Fruit fly (Drosophila melanogaster) whole organism, adult: Measurements from ENCODE around the gene Sqor.
A peak's percentile ranks its signal among the peaks of the same experiment; 100 is the strongest.

Experiments used
- CG11617 ChIP-seq: fragments of 200-800 bp; sonication (Bioruptor generic); optimal IDR thresholded peaks from 2 replicates; lab custom pipeline; 2017; ENCODE audit warnings: mild to moderate bottlenecking, missing biosample characterization, missing genetic modification reagents, missing genetic modification characterization
- CG12768 ChIP-seq: fragments of 200-800 bp; sonication (Bioruptor generic); optimal IDR thresholded peaks from 2 replicates; lab custom pipeline; 2017; ENCODE audit warnings: missing biosample characterization, missing genetic modification characterization, mild to moderate bottlenecking, moderate library complexity, missing genetic modification reagents
- CG14711 ChIP-seq: fragments of 200-800 bp; sonication (Bioruptor generic); optimal IDR thresholded peaks from 2 replicates; lab custom pipeline; 2018; ENCODE audit warnings: missing biosample characterization, mild to moderate bottlenecking, missing genetic modification characterization, moderate library complexity
- CG1620 ChIP-seq: fragments of 200-800 bp; sonication (Bioruptor generic); optimal IDR thresholded peaks from 2 replicates; lab custom pipeline; 2016; ENCODE audit warnings: missing biosample characterization, missing genetic modification characterization
- CG33017 ChIP-seq: fragments of 200-800 bp; sonication (Bioruptor generic); optimal IDR thresholded peaks from 2 replicates; lab custom pipeline; 2018; ENCODE audit warnings: missing biosample characterization, mild to moderate bottlenecking, missing genetic modification characterization, moderate library complexity
- CG5204 ChIP-seq: fragments of 200-800 bp; sonication (Bioruptor generic); optimal IDR thresholded peaks from 2 replicates; lab custom pipeline; 2016; ENCODE audit warnings: missing biosample characterization, missing genetic modification characterization
- CG7045 ChIP-seq: fragments of 200-800 bp; sonication (Bioruptor generic); optimal IDR thresholded peaks from 2 replicates; lab custom pipeline; 2017; ENCODE audit warnings: missing biosample characterization, mild to moderate bottlenecking, missing genetic modification characterization
- CG7101 ChIP-seq: fragments of 200-800 bp; sonication (Bioruptor generic); optimal IDR thresholded peaks from 2 replicates; lab custom pipeline; 2018; ENCODE audit warnings: missing biosample characterization, mild to moderate bottlenecking, missing genetic modification characterization, moderate library complexity
- Clk ChIP-seq: fragments of 200-800 bp; sonication (Bioruptor generic); optimal IDR thresholded peaks from 2 replicates; lab custom pipeline; 2017; ENCODE audit warnings: missing biosample characterization, missing genetic modification characterization
- Crg-1 ChIP-seq: fragments of 200-800 bp; sonication (Bioruptor generic); optimal IDR thresholded peaks from 2 replicates; lab custom pipeline; 2016; ENCODE audit warnings: missing biosample characterization, missing genetic modification characterization
- Hr96 ChIP-seq: fragments of 200-800 bp; sonication (Bioruptor generic); optimal IDR thresholded peaks from 2 replicates; lab custom pipeline; 2016; ENCODE audit warnings: missing biosample characterization, missing genetic modification characterization
- Mnt ChIP-seq: fragments of 200-800 bp; sonication (Bioruptor generic); optimal IDR thresholded peaks from 2 replicates; lab custom pipeline; 2016; ENCODE audit warnings: missing biosample characterization, mild to moderate bottlenecking, missing genetic modification characterization
- bab1 ChIP-seq: fragments of 200-800 bp; sonication (Bioruptor generic); optimal IDR thresholded peaks from 3 replicates; lab custom pipeline; 2019; ENCODE audit warnings: missing biosample characterization, mild to moderate bottlenecking, missing genetic modification characterization, moderate library complexity
- cic ChIP-seq: fragments of 200-800 bp; sonication (Bioruptor generic); optimal IDR thresholded peaks from 2 replicates; lab custom pipeline; 2017; ENCODE audit warnings: missing biosample characterization, mild to moderate bottlenecking, missing genetic modification characterization, moderate library complexity
- cnc ChIP-seq, 2 experiments: fragments of >200 bp; optimal IDR thresholded peaks; 2 replicates each; lab custom pipeline; 2017
- kay ChIP-seq: fragments of 200-800 bp; sonication (Bioruptor generic); peaks from one replicate; lab custom pipeline; 2016; ENCODE audit warnings: missing biosample characterization, missing genetic modification characterization, borderline replicate concordance
- ovo ChIP-seq: fragments of 200-800 bp; sonication (Bioruptor generic); optimal IDR thresholded peaks from 2 replicates; lab custom pipeline; 2016; ENCODE audit warnings: missing biosample characterization, missing genetic modification characterization
- pad ChIP-seq: fragments of 200-800 bp; sonication (Bioruptor generic); optimal IDR thresholded peaks from 3 replicates; lab custom pipeline; 2017; ENCODE audit warnings: missing biosample characterization, missing genetic modification characterization, mild to moderate bottlenecking, moderate library complexity, missing genetic modification reagents
- tj ChIP-seq: fragments of 200-800 bp; sonication (Bioruptor generic); optimal IDR thresholded peaks from 3 replicates; lab custom pipeline; 2017; ENCODE audit warnings: missing biosample characterization, mild to moderate bottlenecking, missing genetic modification characterization, moderate library complexity
- toe ChIP-seq: fragments of 200-800 bp; sonication (Bioruptor generic); optimal IDR thresholded peaks from 2 replicates; lab custom pipeline; 2016; ENCODE audit warnings: missing biosample characterization, missing genetic modification characterization

The Sqor gene

DNA sequence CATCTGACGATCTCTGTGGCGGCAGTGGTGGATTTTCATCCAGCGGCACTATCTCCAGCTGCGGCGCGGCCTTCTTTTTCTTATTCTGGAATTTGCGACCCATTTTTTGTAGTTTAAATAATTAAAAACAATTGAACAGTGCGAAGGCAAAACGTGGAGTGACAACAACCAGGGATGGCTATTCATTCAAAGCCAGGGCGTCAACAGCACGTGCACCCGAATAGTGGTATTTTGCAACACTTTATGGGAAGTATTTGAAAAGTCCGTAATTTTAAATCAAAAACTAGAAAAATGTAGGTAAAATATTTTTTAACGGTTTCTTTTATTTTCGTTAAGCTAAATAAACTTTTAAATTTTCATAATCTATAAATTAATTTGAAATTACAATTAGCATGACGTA, 42.7 kb downstream of the Sqor start, which contains the start of gene CG11583:
CG11583 (minus strand) TSS at position 191 of the 400 bp plus-strand sequence.
- TF ChIP-seq tj (GFP tag; lab: Kevin White, UChicago): no peak
- peak; percentile 52 for TF ChIP-seq CG12768 (GFP tag; lab: Kevin White, UChicago)
- peak; percentile 21 for TF ChIP-seq bab1 (GFP tag; lab: Kevin White, UChicago)
- peak; percentile 7 for TF ChIP-seq CG33017
- peak; percentile 63 for TF ChIP-seq toe (GFP tag; lab: Kevin White, UChicago)
- TF ChIP-seq CG7101 (tag; lab: Kevin White, UChicago): peak; percentile 72
- no peak for TF ChIP-seq CG11617 (GFP tag; lab: Kevin White, UChicago)
- TF ChIP-seq kay (GFP tag; lab: Kevin White, UChicago): no peak
- TF ChIP-seq Crg-1: peak; percentile 64
- peak; percentile 24 for TF ChIP-seq cic
- TF ChIP-seq Clk (GFP tag; lab: Kevin White, UChicago): no peak
- TF ChIP-seq ovo (GFP tag; lab: Kevin White, UChicago): peak; percentile 26
- peak; percentile 57 for TF ChIP-seq pad (GFP tag; lab: Kevin White, UChicago)
- TF ChIP-seq CG1620 (GFP tag; lab: Kevin White, UChicago): peak; percentile 76
- no peak for TF ChIP-seq cnc (optimal IDR thresholded peaks at IDR 0.05; lab: Kevin White, UChicago)
- no peak for TF ChIP-seq CG5204 (GFP tag; lab: Kevin White, UChicago)
- TF ChIP-seq Mnt (GFP tag; lab: Kevin White, UChicago): peak; percentile 100
- peak; percentile 53 for TF ChIP-seq CG14711 (tag; lab: Kevin White, UChicago)
- no peak for TF ChIP-seq Hr96 (GFP tag; lab: Kevin White, UChicago)
- peak; percentile 19 for TF ChIP-seq CG7045 (GFP tag; lab: Kevin White, UChicago)

- peak; percentile 53 for TF ChIP-seq bab1 (GFP tag; lab: Kevin White, UChicago)
- peak; percentile 41 for TF ChIP-seq Mnt (GFP tag; lab: Kevin White, UChicago)
- TF ChIP-seq CG12768 (GFP tag; lab: Kevin White, UChicago): peak; percentile 32
- TF ChIP-seq CG14711 (tag; lab: Kevin White, UChicago): no peak
- no peak for TF ChIP-seq Clk (GFP tag; lab: Kevin White, UChicago)
Measured at dm6 chr3L:4283428-4284089, 43.6 kb downstream of the Sqor start, which contains the start of the genes srw and CG1316. Gene srw, minus strand, starts transcription at chr3L:4283478. Gene CG1316, plus strand, starts transcription at chr3L:4283851.

dm6 chr3L:4286784-4287183, 46.8 kb downstream of the Sqor start, which contains the start of gene TfIIEbeta:
Gene TfIIEbeta, plus strand, starts transcription at chr3L:4287038.
- TF ChIP-seq CG11617 (GFP tag; lab: Kevin White, UChicago) (no peak), tj (GFP tag; lab: Kevin White, UChicago) (peak; percentile 38), kay (GFP tag; lab: Kevin White, UChicago) (no peak), CG14711 (tag; lab: Kevin White, UChicago) (peak; percentile 17), cnc (optimal IDR thresholded peaks at IDR 0.05; lab: Kevin White, UChicago) (no peak), CG7045 (GFP tag; lab: Kevin White, UChicago) (no peak), Clk (GFP tag; lab: Kevin White, UChicago) (no peak), bab1 (GFP tag; lab: Kevin White, UChicago) (peak; percentile 14), pad (GFP tag; lab: Kevin White, UChicago) (no peak)

DNA sequence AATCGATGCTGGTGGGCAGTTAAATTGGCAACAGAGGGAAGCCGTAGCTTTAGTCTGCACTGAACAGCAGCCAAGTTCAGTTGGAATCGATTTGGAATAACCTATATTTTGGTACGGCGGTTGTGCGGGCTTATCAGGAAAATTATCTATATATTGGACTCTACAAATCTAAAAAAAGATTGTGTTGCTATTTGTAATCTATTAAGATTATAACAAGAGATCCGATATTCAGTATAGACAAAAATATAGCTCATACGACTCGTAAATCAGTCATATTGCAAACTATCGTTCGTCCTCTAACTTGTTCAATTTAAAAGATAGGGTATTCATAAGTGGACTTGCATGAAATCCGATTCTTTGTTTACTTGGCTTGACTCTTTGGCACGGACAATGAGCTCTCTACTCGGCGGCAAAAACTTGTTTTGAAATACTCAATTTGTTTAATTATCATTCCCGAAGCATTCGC, 48.7 kb downstream of the Sqor start, which contains the start of gene Hexo1:
Hexo1 (plus strand) TSS at position 51 of the 466 bp plus-strand sequence.
- peak; percentile 54 for TF ChIP-seq CG14711 (tag; lab: Kevin White, UChicago)
- peak; percentile 68 for TF ChIP-seq CG12768 (GFP tag; lab: Kevin White, UChicago)
- peak; percentile 6 for TF ChIP-seq Mnt (GFP tag; lab: Kevin White, UChicago)
- TF ChIP-seq CG11617 (GFP tag; lab: Kevin White, UChicago): peak; percentile 55
- peak; percentile 41 for TF ChIP-seq CG7101 (tag; lab: Kevin White, UChicago)
- TF ChIP-seq toe (GFP tag; lab: Kevin White, UChicago): no peak
- TF ChIP-seq CG7045 (GFP tag; lab: Kevin White, UChicago): no peak
- TF ChIP-seq cic: peak; percentile 76
- peak; percentile 73 for TF ChIP-seq CG33017
